Worm (Caenorhabditis elegans) whole organism, L4 larva: Measurements from ENCODE around the gene srx-29.

Source experiments
- ama-1 ChIP-seq: fragments of 150-350 bp; optimal IDR thresholded peaks from 2 replicates; lab custom pipeline; 2014; ENCODE audit warnings: inconsistent platforms, mixed read lengths
- egl-27 ChIP-seq: sonication (generic microtip); optimal IDR thresholded peaks from 3 replicates; lab custom pipeline; 2017; ENCODE audit warnings: missing biosample characterization, missing genetic modification reagents, missing genetic modification characterization
- nhr-11 ChIP-seq: fragments of 150-350 bp; optimal IDR thresholded peaks from 2 replicates; lab custom pipeline; 2014; ENCODE audit warnings: missing biosample characterization, missing genetic modification characterization
- nhr-237 ChIP-seq: sonication (generic microtip); optimal IDR thresholded peaks from 2 replicates; lab custom pipeline; 2017; ENCODE audit warnings: missing biosample characterization, missing genetic modification characterization
- set-16 ChIP-seq: fragments of 200-800 bp; sonication (Bioruptor generic); IDR thresholded peaks from 2 replicates; pipeline ENCODE4 v1.3.6; 2022; ENCODE audit warnings: missing genetic modification reagents, missing genetic modification characterization, missing compliant biosample characterization
- skn-1 ChIP-seq: fragments of 150-350 bp; optimal IDR thresholded peaks from 2 replicates; lab custom pipeline; 2014; ENCODE audit warnings: missing biosample characterization, missing genetic modification characterization
- ztf-7 ChIP-seq: fragments of 150-350 bp; optimal IDR thresholded peaks from 2 replicates; lab custom pipeline; 2014; ENCODE audit warnings: missing biosample characterization, missing genetic modification characterization

DNA sequence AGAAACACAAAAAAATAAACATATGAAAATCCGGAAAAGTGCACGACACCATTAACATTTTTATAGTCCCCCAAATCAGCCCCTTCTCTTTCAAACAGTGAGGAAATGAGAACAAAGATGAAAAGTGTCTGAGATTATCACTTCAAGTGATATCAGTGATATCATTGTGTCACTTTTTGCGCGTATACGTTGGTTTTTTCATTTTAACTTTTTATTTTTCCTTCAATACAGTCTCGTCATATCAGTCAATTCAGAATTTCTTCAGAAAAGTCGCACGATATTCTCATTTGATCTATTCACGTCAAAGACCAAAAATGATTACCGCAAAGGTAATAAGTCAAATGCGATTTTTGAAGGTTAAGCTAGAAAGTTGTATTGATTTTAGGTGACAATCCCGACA, 6.7 kb upstream of the srx-29 start, which contains the start of gene twk-34:
- no peak for TF ChIP-seq skn-1
- no peak for TF ChIP-seq set-16 (GFP tag; lab: Robert Waterston, UW)
- no peak for TF ChIP-seq egl-27
- TF ChIP-seq nhr-11, result no peak
- TF ChIP-seq ama-1 (lab: Kevin White, UChicago), result no peak
- TF ChIP-seq ztf-7, result no peak
- TF ChIP-seq nhr-237, result no peak
